Fruit fly (Drosophila melanogaster): ENCODE measurements around the gene Cdep.

Gene Cdep

DNA sequence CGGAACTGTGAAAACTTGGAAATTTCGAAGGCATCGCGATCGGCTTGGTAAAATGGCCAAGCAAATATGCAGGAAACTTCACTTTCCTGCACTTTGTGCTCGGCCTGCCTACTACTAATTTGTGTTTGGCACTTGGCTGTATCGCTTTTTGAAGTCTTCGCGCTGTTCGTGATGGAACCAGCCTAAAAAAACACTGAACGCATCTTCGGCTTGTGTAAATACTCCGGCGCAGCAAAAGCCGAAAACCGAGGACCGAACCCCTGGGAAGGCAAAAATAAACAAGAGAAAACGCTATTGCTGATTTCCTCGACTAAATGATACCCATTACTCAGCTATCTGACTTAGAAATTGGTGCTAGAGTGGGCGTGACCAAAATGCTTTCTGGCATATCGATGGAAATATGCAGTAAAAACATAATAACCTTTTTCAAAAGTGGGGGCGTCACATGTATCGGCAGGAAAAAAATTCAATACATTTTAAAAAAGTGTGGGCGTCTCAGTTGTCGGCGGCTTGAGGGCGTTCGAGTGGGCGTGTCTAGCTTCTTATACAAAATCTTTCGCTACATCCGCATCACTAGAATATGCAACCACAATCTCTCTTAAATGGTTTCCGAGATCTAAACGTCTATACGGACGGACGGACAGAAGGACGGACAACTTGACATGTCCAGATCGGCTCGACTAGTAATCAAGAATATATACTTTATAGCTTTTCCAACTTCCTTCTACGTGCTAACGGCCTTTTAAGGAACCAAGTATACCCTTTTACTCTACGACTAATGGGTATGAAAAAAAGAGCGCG, 64.4 kb downstream of the Cdep start (continued):
- peak; percentile 31; the same call in 1 of the 2 replicates for TF ChIP-seq NFAT (GFP tag; IDR thresholded peaks at IDR 0.05)
- TF ChIP-seq Dek (tag; optimal IDR thresholded peaks at IDR 0.05), result no peak
- TF ChIP-seq cad (GFP tag; optimal IDR thresholded peaks at IDR 0.05), result no peak
- peak; percentile 2 for TF ChIP-seq Sry-β (GFP tag; optimal IDR thresholded peaks at IDR 0.05)
- peak; percentile 86 for TF ChIP-seq Ets65A (GFP tag)
- no peak for TF ChIP-seq CG4282 (GFP tag; optimal IDR thresholded peaks at IDR 0.05)
- TF ChIP-seq tgo (GFP tag; IDR thresholded peaks at IDR 0.05), result no peak
- peak; percentile 60 for TF ChIP-seq ci (GFP tag; IDR thresholded peaks at IDR 0.05)
- no peak for TF ChIP-seq CG1647 (GFP tag; optimal IDR thresholded peaks at IDR 0.05)
- TF ChIP-seq Optix (GFP tag; IDR thresholded peaks at IDR 0.05), result no peak
- TF ChIP-seq CG5180 (GFP tag; optimal IDR thresholded peaks at IDR 0.05), result no peak
- TF ChIP-seq BtbVII (GFP tag; optimal IDR thresholded peaks at IDR 0.05), result no peak
- 0 out of 3 replicates have a peak, but pooled peaks have one; percentile 24 for TF ChIP-seq CG3726 (GFP tag; IDR thresholded peaks at IDR 0.05)
- TF ChIP-seq lilli (GFP tag; optimal IDR thresholded peaks at IDR 0.05), result no peak
- TF ChIP-seq nerfin-1 (tag; optimal IDR thresholded peaks at IDR 0.05), result no peak
- peak; percentile 47 for TF ChIP-seq CG30403 (GFP tag; optimal IDR thresholded peaks at IDR 0.05)
- TF ChIP-seq CG8765 (GFP tag; IDR thresholded peaks at IDR 0.05), result 0 out of 2 replicates have a peak, but pooled peaks have one; percentile 44
- no peak for TF ChIP-seq zfh2 (GFP tag; optimal IDR thresholded peaks at IDR 0.05)
- no peak for TF ChIP-seq bowl (GFP tag; IDR thresholded peaks at IDR 0.05)
- TF ChIP-seq CG11560 (tag; IDR thresholded peaks at IDR 0.05), result no peak
- peak; percentile 9 for TF ChIP-seq CG6813 (GFP tag; optimal IDR thresholded peaks at IDR 0.05)
- TF ChIP-seq dm (GFP tag; optimal IDR thresholded peaks at IDR 0.05), result no peak
- TF ChIP-seq Lhr (GFP tag; optimal IDR thresholded peaks at IDR 0.05), result no peak
- 0 out of 3 replicates have a peak, but pooled peaks have one; percentile 27 for TF ChIP-seq Opbp (GFP tag; IDR thresholded peaks at IDR 0.05; ENCODE audit: partially characterized antibody)
- no peak for TF ChIP-seq BEAF-32 (GFP tag; optimal IDR thresholded peaks at IDR 0.05)
- peak; percentile 43; the same call in 2 of the 3 replicates for TF ChIP-seq row (GFP tag; IDR thresholded peaks at IDR 0.05)
- no peak for TF ChIP-seq abd-A (tag; optimal IDR thresholded peaks at IDR 0.05)
- peak; percentile 13 for TF ChIP-seq CG7839 (tag; optimal IDR thresholded peaks at IDR 0.05)
- no peak for TF ChIP-seq maf-S (GFP tag; optimal IDR thresholded peaks at IDR 0.05)
- no peak for TF ChIP-seq CG2889 (GFP tag; IDR thresholded peaks at IDR 0.05)
- no peak for TF ChIP-seq p53 (GFP tag; optimal IDR thresholded peaks at IDR 0.05)
- TF ChIP-seq pros (GFP tag; optimal IDR thresholded peaks at IDR 0.05), result no peak
- TF ChIP-seq tio (GFP tag; optimal IDR thresholded peaks at IDR 0.05), result no peak
- no peak for TF ChIP-seq Fer3 (tag; optimal IDR thresholded peaks at IDR 0.05)
- TF ChIP-seq CG10543 (GFP tag; optimal IDR thresholded peaks at IDR 0.05), result no peak
- TF ChIP-seq Ptx1 (GFP tag; IDR thresholded peaks at IDR 0.05), result no peak
- TF ChIP-seq unpg (GFP tag; optimal IDR thresholded peaks at IDR 0.05), result no peak
- TF ChIP-seq Sox102F (GFP tag; optimal IDR thresholded peaks at IDR 0.05), result no peak
- TF ChIP-seq sug (tag; optimal IDR thresholded peaks at IDR 0.05), result no peak
- no peak for TF ChIP-seq pb (GFP tag; optimal IDR thresholded peaks at IDR 0.05)
- no peak for TF ChIP-seq tup (GFP tag; optimal IDR thresholded peaks at IDR 0.05)
- TF ChIP-seq gsb (GFP tag; IDR thresholded peaks at IDR 0.05), result no peak
- TF ChIP-seq dati (GFP tag; IDR thresholded peaks at IDR 0.05), result no peak
- no peak for TF ChIP-seq slp2 (GFP tag; optimal IDR thresholded peaks at IDR 0.05)
- TF ChIP-seq tin (GFP tag; optimal IDR thresholded peaks at IDR 0.05), result no peak
- no peak for TF ChIP-seq bbx (GFP tag; IDR thresholded peaks at IDR 0.05; ENCODE audit: partially characterized antibody)
- no peak for TF ChIP-seq Trl (optimal IDR thresholded peaks at IDR 0.05)
- peak; percentile 27 for TF ChIP-seq Trl (GFP tag; optimal IDR thresholded peaks at IDR 0.05)
- no peak for TF ChIP-seq Rx (GFP tag; IDR thresholded peaks at IDR 0.05)
- TF ChIP-seq Sox100B (GFP tag; optimal IDR thresholded peaks at IDR 0.05), result no peak
- TF ChIP-seq h (optimal IDR thresholded peaks at IDR 0.05), result no peak
